Worm (Caenorhabditis elegans) whole organism, L3 larva: ENCODE data around the gene let-716.

Source experiments
- ceh-9 ChIP-seq: sonication (generic microtip); optimal IDR thresholded peaks from 2 replicates; lab custom pipeline; 2018; ENCODE audit warnings: missing biosample characterization, missing genetic modification characterization
- eor-1 ChIP-seq, 2 experiments: fragments of 150-350 bp; optimal IDR thresholded peaks; 2 replicates each; lab custom pipeline; 2014 to 2018; ENCODE audit warnings: missing biosample characterization in 2 of 2, missing genetic modification characterization in 2 of 2
- pqm-1 ChIP-seq: fragments of 150-350 bp; optimal IDR thresholded peaks from 2 replicates; lab custom pipeline; 2017; ENCODE audit warnings: missing biosample characterization, missing genetic modification characterization, inconsistent platforms

DNA sequence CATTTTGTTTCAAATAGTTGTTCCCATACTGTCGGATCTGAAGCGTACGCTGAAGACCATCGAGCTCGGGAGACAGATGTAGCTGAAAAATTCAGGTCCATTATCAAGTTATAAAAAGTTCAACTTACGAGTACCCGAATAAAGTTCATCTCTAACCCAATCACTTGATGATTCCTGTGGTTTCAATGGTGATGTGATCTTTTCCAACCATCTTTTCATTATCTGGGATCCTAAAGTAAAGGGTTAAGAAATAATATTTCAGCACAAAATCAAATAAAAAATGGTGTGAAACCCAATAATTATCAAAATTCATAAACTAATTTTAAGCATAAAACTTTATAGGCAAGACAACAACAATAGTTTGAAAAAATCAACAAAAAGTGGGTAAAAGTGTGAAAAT is 43.9 kb downstream of the let-716 start, which contains the start of gene C05D11.8:
- TF ChIP-seq pqm-1 (tag; lab: Kevin White, UChicago) (no peak), eor-1 (tag; optimal IDR thresholded peaks at IDR 0.05; lab: Kevin White, UChicago) (no peak), ceh-9 (no peak)
